Worm (Caenorhabditis elegans): Measurements from ENCODE around the gene slc-17.2.
"Not testable (repeated sequence)": the region's sequence is repeated elsewhere in the genome, so short reads cannot be mapped to it uniquely, and the experiment has no call there.

The slc-17.2 gene

ce11 chrIII:9390007-9390406 lies at the start of gene slc-17.2:
Gene slc-17.2 (minus strand): TSS chrIII:9390107.
- TF ChIP-seq pes-1 (GFP tag; IDR thresholded peaks at IDR 0.05) = no peak
- no peak for TF ChIP-seq flt-1 (GFP tag; IDR thresholded peaks at IDR 0.05)
- no peak for TF ChIP-seq ama-1 (optimal IDR thresholded peaks at IDR 0.05)
- no peak for TF ChIP-seq ets-7 (tag; optimal IDR thresholded peaks at IDR 0.05)
- TF ChIP-seq ceh-36 (tag; optimal IDR thresholded peaks at IDR 0.05) = no peak
- no peak for TF ChIP-seq hmbx-1 (tag; optimal IDR thresholded peaks at IDR 0.05)
- TF ChIP-seq aly-1 (tag; optimal IDR thresholded peaks at IDR 0.05) = no peak
- TF ChIP-seq B0310.2 (tag; optimal IDR thresholded peaks at IDR 0.05) = no peak
- no peak for TF ChIP-seq scrt-1 (GFP tag; IDR thresholded peaks at IDR 0.05)
- TF ChIP-seq tbx-11 (GFP tag; IDR thresholded peaks at IDR 0.05) = no peak
- TF ChIP-seq F13C5.2 (tag; optimal IDR thresholded peaks at IDR 0.05) = no peak
- TF ChIP-seq ceh-13 (GFP tag; optimal IDR thresholded peaks at IDR 0.05) = no peak
- TF ChIP-seq hmg-4 (GFP tag; optimal IDR thresholded peaks at IDR 0.05) = no peak

- TF ChIP-seq scrt-1 (GFP tag; IDR thresholded peaks at IDR 0.05) (no peak), F13C5.2 (tag; optimal IDR thresholded peaks at IDR 0.05) (no peak), hmg-4 (GFP tag; optimal IDR thresholded peaks at IDR 0.05) (no peak), flt-1 (GFP tag; IDR thresholded peaks at IDR 0.05) (no peak), sea-1 (GFP tag; conservative IDR thresholded peaks at IDR 0.05) (no peak), tbx-11 (GFP tag; IDR thresholded peaks at IDR 0.05) (no peak), aly-1 (tag; optimal IDR thresholded peaks at IDR 0.05) (no peak), ceh-36 (tag; optimal IDR thresholded peaks at IDR 0.05) (no peak), ets-7 (tag; optimal IDR thresholded peaks at IDR 0.05) (no peak), ama-1 (optimal IDR thresholded peaks at IDR 0.05) (no peak), tra-4 (tag; optimal IDR thresholded peaks at IDR 0.05) (no peak), pes-1 (GFP tag; IDR thresholded peaks at IDR 0.05) (no peak), hnd-1 (tag; optimal IDR thresholded peaks at IDR 0.05) (no peak), tbx-37 (GFP tag; conservative IDR thresholded peaks at IDR 0.05) (no peak)
These were observed 49.5 kb upstream of the slc-17.2 start, which contains the start of gene F54C8.1 for ce11 chrIII:9439399-9439798. Gene F54C8.1 (plus strand): TSS chrIII:9439699.

ce11 chrIII:9434999-9435398 lies 45.1 kb upstream of the slc-17.2 start:
- TF ChIP-seq sea-1 (GFP tag; conservative IDR thresholded peaks at IDR 0.05) (no peak), aly-1 (tag; optimal IDR thresholded peaks at IDR 0.05) (no peak), B0310.2 (tag; optimal IDR thresholded peaks at IDR 0.05) (no peak), scrt-1 (GFP tag; IDR thresholded peaks at IDR 0.05) (no peak), ceh-36 (tag; optimal IDR thresholded peaks at IDR 0.05) (no peak), ceh-13 (GFP tag; optimal IDR thresholded peaks at IDR 0.05) (no peak), ama-1 (optimal IDR thresholded peaks at IDR 0.05) (no peak), pes-1 (GFP tag; IDR thresholded peaks at IDR 0.05) (no peak), tra-4 (tag; optimal IDR thresholded peaks at IDR 0.05) (no peak), hmbx-1 (tag; optimal IDR thresholded peaks at IDR 0.05) (no peak), ets-7 (tag; optimal IDR thresholded peaks at IDR 0.05) (no peak), F13C5.2 (tag; optimal IDR thresholded peaks at IDR 0.05) (no peak), flt-1 (GFP tag; IDR thresholded peaks at IDR 0.05) (no peak), tbx-11 (GFP tag; IDR thresholded peaks at IDR 0.05) (no peak), tbx-37 (GFP tag; conservative IDR thresholded peaks at IDR 0.05) (no peak), hnd-1 (tag; optimal IDR thresholded peaks at IDR 0.05) (no peak), hmg-4 (GFP tag; optimal IDR thresholded peaks at IDR 0.05) (no peak)

ce11 chrIII:9433576-9434107 lies 43.7 kb upstream of the slc-17.2 start, which contains the start of gene cpar-1:
Gene cpar-1 (plus strand): TSS chrIII:9434057.
- TF ChIP-seq hnd-1 (tag; optimal IDR thresholded peaks at IDR 0.05) (no peak), ama-1 (optimal IDR thresholded peaks at IDR 0.05) (no peak), pes-1 (GFP tag; IDR thresholded peaks at IDR 0.05) (no peak), B0310.2 (tag; optimal IDR thresholded peaks at IDR 0.05) (no peak), ceh-36 (tag; optimal IDR thresholded peaks at IDR 0.05) (no peak), F13C5.2 (tag; optimal IDR thresholded peaks at IDR 0.05) (no peak), ceh-13 (GFP tag; optimal IDR thresholded peaks at IDR 0.05) (no peak), sea-1 (GFP tag; conservative IDR thresholded peaks at IDR 0.05) (no peak), aly-1 (tag; optimal IDR thresholded peaks at IDR 0.05) (no peak), ets-7 (tag; optimal IDR thresholded peaks at IDR 0.05) (no peak), tra-4 (tag; optimal IDR thresholded peaks at IDR 0.05) (no peak), tbx-11 (GFP tag; IDR thresholded peaks at IDR 0.05) (no peak), hmg-4 (GFP tag; optimal IDR thresholded peaks at IDR 0.05) (no peak), tbx-37 (GFP tag; conservative IDR thresholded peaks at IDR 0.05) (no peak), flt-1 (GFP tag; IDR thresholded peaks at IDR 0.05) (no peak)

ce11 chrIII:9426301-9426700 lies 36.4 kb upstream of the slc-17.2 start, which contains the start of gene T26G10.5:
Gene T26G10.5 (minus strand): TSS chrIII:9426401.
- TF ChIP-seq ceh-13 (GFP tag; optimal IDR thresholded peaks at IDR 0.05) = no peak

ce11 chrIII:9420231-9420630 lies 30.3 kb upstream of the slc-17.2 start, which contains the start of gene T26G10.4:
Gene T26G10.4 (plus strand): TSS chrIII:9420531.
- not testable (repeated sequence) for TF ChIP-seq ceh-36 (tag; optimal IDR thresholded peaks at IDR 0.05); ceh-13 (GFP tag; optimal IDR thresholded peaks at IDR 0.05); hnd-1 (tag; optimal IDR thresholded peaks at IDR 0.05)

ce11 chrIII:9413340-9413739 lies 23.4 kb upstream of the slc-17.2 start, which contains the start of gene T26G10.3:
Gene T26G10.3 (minus strand): TSS chrIII:9413440.
- TF ChIP-seq ama-1 (optimal IDR thresholded peaks at IDR 0.05) (no peak), ceh-13 (GFP tag; optimal IDR thresholded peaks at IDR 0.05) (no peak), flt-1 (GFP tag; IDR thresholded peaks at IDR 0.05) (no peak), aly-1 (tag; optimal IDR thresholded peaks at IDR 0.05) (no peak), hmbx-1 (tag; optimal IDR thresholded peaks at IDR 0.05) (no peak), B0310.2 (tag; optimal IDR thresholded peaks at IDR 0.05) (no peak)

ce11 chrIII:9408304-9408703 lies 18.4 kb upstream of the slc-17.2 start:
- TF ChIP-seq tbx-11 (GFP tag; IDR thresholded peaks at IDR 0.05) (0 out of 2 replicates have a peak, but pooled peaks have one; percentile 7), sea-1 (GFP tag; conservative IDR thresholded peaks at IDR 0.05) (0 out of 2 replicates have a peak, but pooled peaks have one; percentile 51), scrt-1 (GFP tag; IDR thresholded peaks at IDR 0.05) (peak; percentile 65), pes-1 (GFP tag; IDR thresholded peaks at IDR 0.05) (peak; percentile 51)
